Worm (Caenorhabditis elegans) whole organism, late embryonic: ENCODE results near the gene snr-3.

ENCODE experiments used
- C08G9.2 ChIP-seq: sonication (generic microtip); optimal IDR thresholded peaks from 2 replicates; lab custom pipeline; 2016; ENCODE audit warnings: mild to moderate bottlenecking, missing genetic modification characterization, moderate library complexity, missing compliant biosample characterization
- F13H6.1 ChIP-seq: sonication (generic microtip); optimal IDR thresholded peaks from 2 replicates; lab custom pipeline; 2016; ENCODE audit warnings: missing genetic modification characterization, missing compliant biosample characterization
- K09A11.1 ChIP-seq: sonication (generic microtip); optimal IDR thresholded peaks from 2 replicates; lab custom pipeline; 2017; ENCODE audit warnings: antibody characterized with exemption, mild to moderate bottlenecking, missing genetic modification characterization, missing compliant biosample characterization; ENCODE audit not compliant: insufficient read depth
- Y22D7AL.16 ChIP-seq: sonication (generic microtip); optimal IDR thresholded peaks from 2 replicates; lab custom pipeline; 2016; ENCODE audit warnings: missing genetic modification characterization, missing compliant biosample characterization
- ahr-1 ChIP-seq: sonication (generic microtip); optimal IDR thresholded peaks from 2 replicates; lab custom pipeline; 2016; ENCODE audit warnings: missing genetic modification characterization, missing compliant biosample characterization
- ceh-14 ChIP-seq: sonication (generic microtip); optimal IDR thresholded peaks from 2 replicates; lab custom pipeline; 2016; ENCODE audit warnings: missing genotype, missing genetic modification characterization, missing compliant biosample characterization
- ceh-24 ChIP-seq: sonication (generic microtip); optimal IDR thresholded peaks from 2 replicates; lab custom pipeline; 2016; ENCODE audit warnings: mild to moderate bottlenecking, missing genetic modification characterization, missing compliant biosample characterization
- ceh-30 ChIP-seq: fragments of 150-350 bp; optimal IDR thresholded peaks from 2 replicates; lab custom pipeline; 2014; ENCODE audit warnings: missing biosample characterization, missing genetic modification characterization
- ceh-31 ChIP-seq: sonication (generic microtip); optimal IDR thresholded peaks from 2 replicates; lab custom pipeline; 2016; ENCODE audit warnings: missing genetic modification characterization, missing compliant biosample characterization
- ceh-34 ChIP-seq: sonication (generic microtip); optimal IDR thresholded peaks from 2 replicates; lab custom pipeline; 2016; ENCODE audit warnings: mild to moderate bottlenecking, missing genetic modification characterization, missing compliant biosample characterization
- ceh-45 ChIP-seq: fragments of 200-800 bp; sonication (Bioruptor generic); IDR thresholded peaks from 2 replicates; pipeline ENCODE4 v1.3.6; 2022; ENCODE audit warnings: missing genetic modification reagents, missing genetic modification characterization, missing compliant biosample characterization
- ceh-48 ChIP-seq: sonication (generic microtip); optimal IDR thresholded peaks from 2 replicates; lab custom pipeline; 2016; ENCODE audit warnings: missing genetic modification characterization, inconsistent platforms, missing compliant biosample characterization
- dmd-4 ChIP-seq: sonication (generic microtip); optimal IDR thresholded peaks from 2 replicates; lab custom pipeline; 2016; ENCODE audit warnings: borderline replicate concordance, missing genetic modification characterization, missing compliant biosample characterization
- dve-1 ChIP-seq: sonication (generic microtip); optimal IDR thresholded peaks from 2 replicates; lab custom pipeline; 2017; ENCODE audit warnings: antibody characterized with exemption, mild to moderate bottlenecking, missing genetic modification characterization, missing compliant biosample characterization
- elt-2 ChIP-seq: sonication (generic microtip); optimal IDR thresholded peaks from 2 replicates; lab custom pipeline; 2016; ENCODE audit warnings: missing genetic modification reagents, missing genetic modification characterization, missing compliant biosample characterization
- ets-4 ChIP-seq: sonication (generic microtip); optimal IDR thresholded peaks from 2 replicates; lab custom pipeline; 2016; ENCODE audit warnings: missing genetic modification characterization, missing compliant biosample characterization
- eyg-1 ChIP-seq: sonication (generic microtip); optimal IDR thresholded peaks from 2 replicates; lab custom pipeline; 2016; ENCODE audit warnings: missing genotype, missing genetic modification characterization, missing compliant biosample characterization
- fax-1 ChIP-seq: sonication (generic microtip); optimal IDR thresholded peaks from 2 replicates; lab custom pipeline; 2016; ENCODE audit warnings: missing genotype, missing genetic modification characterization, missing compliant biosample characterization
- gmeb-2 ChIP-seq: sonication (generic microtip); optimal IDR thresholded peaks from 2 replicates; lab custom pipeline; 2016; ENCODE audit warnings: missing genetic modification characterization, inconsistent platforms, missing compliant biosample characterization
- hlh-15 ChIP-seq: sonication (generic microtip); optimal IDR thresholded peaks from 2 replicates; lab custom pipeline; 2016; ENCODE audit warnings: missing genetic modification characterization, missing compliant biosample characterization
- lim-6 ChIP-seq: sonication (generic microtip); optimal IDR thresholded peaks from 2 replicates; lab custom pipeline; 2016; ENCODE audit warnings: missing genetic modification characterization, missing compliant biosample characterization
- lin-11 ChIP-seq: fragments of 200-800 bp; sonication (Bioruptor generic); optimal IDR thresholded peaks from 2 replicates; lab custom pipeline; 2018; ENCODE audit warnings: mild to moderate bottlenecking, missing genetic modification characterization, missing compliant biosample characterization
- nfya-1 ChIP-seq: sonication (generic microtip); optimal IDR thresholded peaks from 2 replicates; lab custom pipeline; 2017; ENCODE audit warnings: missing genetic modification characterization, mild to moderate bottlenecking, missing compliant biosample characterization, antibody characterized with exemption, moderate library complexity
- nhr-11 ChIP-seq: fragments of 150-350 bp; optimal IDR thresholded peaks from 2 replicates; lab custom pipeline; 2014; ENCODE audit warnings: missing biosample characterization, missing genetic modification characterization
- npax-4 ChIP-seq: sonication (generic microtip); optimal IDR thresholded peaks from 2 replicates; lab custom pipeline; 2016; ENCODE audit warnings: missing genetic modification characterization, missing compliant biosample characterization
- pag-3 ChIP-seq: sonication (generic microtip); optimal IDR thresholded peaks from 2 replicates; lab custom pipeline; 2016; ENCODE audit warnings: missing compliant biosample characterization, missing genetic modification characterization, borderline replicate concordance
- pat-9 ChIP-seq: fragments of 200-800 bp; sonication (Bioruptor generic); optimal IDR thresholded peaks from 2 replicates; lab custom pipeline; 2018; ENCODE audit warnings: mild to moderate bottlenecking, missing genetic modification characterization, moderate library complexity, missing compliant biosample characterization
- pax-1 ChIP-seq: fragments of 150-350 bp; optimal IDR thresholded peaks from 2 replicates; lab custom pipeline; 2014; ENCODE audit warnings: missing biosample characterization, missing genetic modification characterization
- pha-4 ChIP-seq: fragments of 150-350 bp; optimal IDR thresholded peaks from 2 replicates; lab custom pipeline; 2018; ENCODE audit warnings: missing biosample characterization, missing genetic modification reagents, missing genetic modification characterization
- rnt-1 ChIP-seq: sonication (generic microtip); optimal IDR thresholded peaks from 2 replicates; lab custom pipeline; 2016; ENCODE audit warnings: missing genetic modification characterization, missing compliant biosample characterization
- sdc-2 ChIP-seq: sonication (generic microtip); optimal IDR thresholded peaks from 2 replicates; lab custom pipeline; 2016; ENCODE audit warnings: missing genotype, missing genetic modification characterization, missing compliant biosample characterization
- sox-2 ChIP-seq: fragments of 200-800 bp; sonication (Bioruptor generic); IDR thresholded peaks from 2 replicates; pipeline ENCODE4 v1.3.6; 2022; ENCODE audit warnings: missing genetic modification reagents, missing genetic modification characterization, missing compliant biosample characterization
- syd-9 ChIP-seq: sonication (generic microtip); optimal IDR thresholded peaks from 2 replicates; lab custom pipeline; 2016; ENCODE audit warnings: mild to moderate bottlenecking, missing genetic modification characterization, moderate library complexity, missing compliant biosample characterization
- tbx-2 ChIP-seq: sonication (generic microtip); optimal IDR thresholded peaks from 2 replicates; lab custom pipeline; 2016; ENCODE audit warnings: missing genetic modification characterization, missing compliant biosample characterization
- tbx-7 ChIP-seq: sonication (generic microtip); optimal IDR thresholded peaks from 2 replicates; lab custom pipeline; 2016; ENCODE audit warnings: missing genotype, missing genetic modification characterization, missing compliant biosample characterization
- ttx-3 ChIP-seq: sonication (generic microtip); optimal IDR thresholded peaks from 2 replicates; lab custom pipeline; 2016; ENCODE audit warnings: missing genetic modification reagents, missing genetic modification characterization, missing compliant biosample characterization
- unc-3 ChIP-seq, 2 experiments: fragments of 200-800 bp in 1 of 2; sonication (Bioruptor generic) in 1 of 2; sonication (generic microtip) in 1 of 2; conservative IDR thresholded peaks in 1 of 2; optimal IDR thresholded peaks in 1 of 2; 2 replicates each; pipeline versions ENCODE4 v1.3.6 to Lab custom; 2016 to 2022; ENCODE audit warnings: missing compliant biosample characterization in 2 of 2, missing genetic modification characterization in 2 of 2, missing genetic modification reagents in 1 of 2
- unc-42 ChIP-seq: sonication (generic microtip); optimal IDR thresholded peaks from 2 replicates; lab custom pipeline; 2016; ENCODE audit warnings: missing genotype, missing genetic modification characterization, missing compliant biosample characterization
- unc-55 ChIP-seq: sonication (generic microtip); optimal IDR thresholded peaks from 2 replicates; lab custom pipeline; 2017; ENCODE audit warnings: missing biosample characterization, missing genetic modification reagents, missing genetic modification characterization
- unc-86 ChIP-seq: sonication (generic microtip); optimal IDR thresholded peaks from 2 replicates; lab custom pipeline; 2016; ENCODE audit warnings: missing genetic modification characterization, missing compliant biosample characterization
- zip-5 ChIP-seq: sonication (generic microtip); optimal IDR thresholded peaks from 2 replicates; lab custom pipeline; 2016; ENCODE audit warnings: missing genetic modification characterization, missing compliant biosample characterization
- ztf-16 ChIP-seq: sonication (generic microtip); optimal IDR thresholded peaks from 2 replicates; lab custom pipeline; 2017; ENCODE audit warnings: missing genetic modification characterization, missing compliant biosample characterization

snr-3 gene

DNA sequence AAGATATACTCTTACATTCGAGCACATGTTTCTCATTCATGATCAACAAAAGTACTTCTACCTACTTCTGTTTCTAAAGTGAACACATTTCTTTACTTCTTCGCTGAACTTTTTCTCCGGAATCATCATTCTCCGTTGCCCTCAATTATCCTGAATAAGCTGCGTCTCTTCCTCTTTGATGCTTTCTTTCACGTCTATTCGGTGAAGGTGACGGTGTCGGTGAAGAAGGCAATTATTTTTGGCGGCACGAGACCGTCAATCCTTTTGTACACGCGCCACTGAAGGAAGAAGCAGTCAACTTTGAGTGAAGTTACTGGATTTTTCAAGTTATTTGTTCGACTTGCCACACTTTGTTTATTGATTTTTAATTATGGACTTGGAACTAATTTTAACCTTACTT is 42.0 kb upstream of the snr-3 start, which contains the start of gene abch-1 (continued):
- no peak for TF ChIP-seq ceh-48 (tag; lab: Kevin White, UChicago)

- no peak for TF ChIP-seq unc-3 (GFP tag; conservative IDR thresholded peaks at IDR 0.05; lab: Robert Waterston, UW)
- no peak for TF ChIP-seq unc-3 (tag; optimal IDR thresholded peaks at IDR 0.05; lab: Kevin White, UChicago)
- TF ChIP-seq pax-1 (tag; lab: Kevin White, UChicago): no peak
These were observed 39.1 kb upstream of the snr-3 start, which contains the start of gene C56E6.4 for ce11 chrII:6528629-6529028. TSS of gene C56E6.4 (minus strand) at chrII:6528729.

DNA sequence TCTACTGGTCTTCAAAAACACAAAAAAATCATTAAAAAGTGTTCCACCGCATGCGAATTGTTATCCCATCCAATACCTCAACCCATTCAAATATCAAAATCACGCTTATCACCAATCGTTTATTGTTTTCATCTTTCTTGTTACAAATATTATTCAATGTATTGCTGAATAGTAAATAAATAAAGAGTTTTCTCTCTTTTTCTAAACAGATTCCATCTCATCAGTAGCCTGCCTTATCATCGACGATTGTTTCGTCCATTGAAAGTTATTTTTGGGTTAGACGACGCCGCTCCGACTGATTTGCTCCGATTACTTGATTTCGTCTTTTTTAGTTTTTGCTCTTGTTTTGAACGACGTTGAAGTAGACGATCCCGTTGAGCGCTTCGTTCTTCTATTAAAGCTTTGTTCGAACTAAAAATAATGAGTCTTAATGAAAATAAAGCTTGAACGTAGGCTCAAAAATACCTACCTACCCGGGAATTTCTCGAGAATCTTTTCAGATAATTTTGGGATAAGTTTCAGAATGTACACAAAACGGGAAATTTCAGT is 36.6 kb upstream of the snr-3 start:
- no peak for TF ChIP-seq hlh-15 (tag; lab: Kevin White, UChicago)
- no peak for TF ChIP-seq pha-4 (tag; lab: Kevin White, UChicago)
- TF ChIP-seq F13H6.1 (tag; lab: Kevin White, UChicago): no peak
- TF ChIP-seq lim-6: no peak
- TF ChIP-seq nfya-1: no peak
- TF ChIP-seq ahr-1 (tag; lab: Kevin White, UChicago): no peak
- TF ChIP-seq nhr-11 (tag; lab: Kevin White, UChicago): no peak
- no peak for TF ChIP-seq tbx-7 (tag; lab: Kevin White, UChicago)
- no peak for TF ChIP-seq ttx-3 (tag; lab: Kevin White, UChicago)
- TF ChIP-seq gmeb-2 (tag; lab: Kevin White, UChicago): no peak
- TF ChIP-seq sox-2: no peak
- no peak for TF ChIP-seq pat-9 (tag; lab: Kevin White, UChicago)
- no peak for TF ChIP-seq zip-5
- no peak for TF ChIP-seq ceh-48 (tag; lab: Kevin White, UChicago)
- no peak for TF ChIP-seq ceh-14 (tag; lab: Kevin White, UChicago)
- no peak for TF ChIP-seq syd-9 (tag; lab: Kevin White, UChicago)

DNA sequence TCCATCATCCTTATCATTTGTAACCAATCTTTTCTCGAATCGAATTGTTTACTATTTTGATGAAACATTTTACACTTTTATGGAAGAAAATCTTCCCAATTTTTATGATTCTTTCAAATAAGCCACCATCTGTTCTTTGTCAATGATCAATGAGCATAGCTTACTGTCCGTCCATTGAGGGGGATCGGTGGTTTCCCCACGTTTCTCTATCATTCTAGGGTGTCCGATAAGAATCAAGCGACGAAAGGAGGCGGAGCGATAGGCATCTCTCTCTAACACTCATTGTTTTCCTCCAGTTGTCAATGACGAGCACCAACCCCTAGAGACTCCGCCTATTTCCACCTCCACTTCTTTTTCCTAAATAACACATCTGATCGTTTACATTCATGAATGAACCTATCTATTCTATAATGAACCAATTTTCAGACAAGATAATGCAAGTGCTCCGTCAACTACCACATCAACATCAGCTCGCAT is 35.0 kb upstream of the snr-3 start, which contains the start of gene C56E6.2:
C56E6.2 (plus strand) TSS at position 427 of the 477 bp plus-strand sequence.
- no peak for TF ChIP-seq C08G9.2
- peak; percentile 13 for TF ChIP-seq unc-55 (GFP tag; lab: Kevin White, UChicago)
- no peak for TF ChIP-seq ztf-16 (tag; lab: Kevin White, UChicago)
- no peak for TF ChIP-seq npax-4 (tag; lab: Kevin White, UChicago)
- TF ChIP-seq pag-3 (tag; lab: Kevin White, UChicago): no peak
- no peak for TF ChIP-seq rnt-1
- no peak for TF ChIP-seq eyg-1 (tag; lab: Kevin White, UChicago)
- no peak for TF ChIP-seq ceh-34 (tag; lab: Kevin White, UChicago)
- TF ChIP-seq ceh-30 (tag; lab: Kevin White, UChicago): no peak
- TF ChIP-seq elt-2 (tag; lab: Kevin White, UChicago): peak; percentile 53
- TF ChIP-seq lim-6: no peak
- no peak for TF ChIP-seq ceh-24 (tag; lab: Kevin White, UChicago)
- no peak for TF ChIP-seq Y22D7AL.16 (tag; lab: Kevin White, UChicago)
- TF ChIP-seq K09A11.1: no peak
- TF ChIP-seq fax-1 (tag; lab: Kevin White, UChicago): no peak
- TF ChIP-seq syd-9 (tag; lab: Kevin White, UChicago): no peak

ce11 chrII:6523940-6524339 is 34.4 kb upstream of the snr-3 start:
- TF ChIP-seq ztf-16 (tag; lab: Kevin White, UChicago): no peak
- TF ChIP-seq sdc-2 (tag; lab: Kevin White, UChicago): no peak
- no peak for TF ChIP-seq dve-1 (tag; lab: Kevin White, UChicago)
- TF ChIP-seq ttx-3 (tag; lab: Kevin White, UChicago): no peak
- TF ChIP-seq dmd-4: no peak
- no peak for TF ChIP-seq unc-86 (tag; lab: Kevin White, UChicago)
- no peak for TF ChIP-seq lim-6
- no peak for TF ChIP-seq ets-4
- TF ChIP-seq eyg-1 (tag; lab: Kevin White, UChicago): no peak
- no peak for TF ChIP-seq ceh-31 (tag; lab: Kevin White, UChicago)
- TF ChIP-seq ceh-45 (GFP tag; lab: Robert Waterston, UW): no peak
- TF ChIP-seq tbx-2: no peak
- no peak for TF ChIP-seq unc-42 (tag; lab: Kevin White, UChicago)
- TF ChIP-seq sox-2: no peak
- TF ChIP-seq lin-11 (tag; lab: Kevin White, UChicago): no peak
